Fruit fly (Drosophila melanogaster) Kc167 (cell line): ENCODE measurements around the gene rha.

Experiments
- Myc ChIP-seq: fragments of >200 bp; optimal IDR thresholded peaks from 2 replicates; lab custom pipeline; 2017; ENCODE audit warnings: missing external identifiers
- Sin3A ChIP-seq: fragments of >200 bp; optimal IDR thresholded peaks from 2 replicates; lab custom pipeline; 2018; ENCODE audit warnings: missing external identifiers
- h ChIP-seq: fragments of >200 bp; optimal IDR thresholded peaks from 3 replicates; lab custom pipeline; 2018; ENCODE audit warnings: missing external identifiers
- insv ChIP-seq: fragments of >200 bp; optimal IDR thresholded peaks from 3 replicates; lab custom pipeline; 2018; ENCODE audit warnings: missing external identifiers
- psq ChIP-seq: fragments of >200 bp; optimal IDR thresholded peaks from 2 replicates; lab custom pipeline; 2017; ENCODE audit warnings: missing external identifiers
- ttk ChIP-seq: sonication (Bioruptor generic); optimal IDR thresholded peaks from 2 replicates; lab custom pipeline; 2017; ENCODE audit warnings: missing external identifiers

Gene rha

dm6 chr3R:25312583-25312982 lies 27.5 kb upstream of the rha start:
- TF ChIP-seq Myc (lab: Kevin White, UChicago), result no peak
- no peak for TF ChIP-seq insv (lab: Kevin White, UChicago)
- no peak for TF ChIP-seq Sin3A (lab: Kevin White, UChicago)
- TF ChIP-seq psq (lab: Kevin White, UChicago), result no peak
- no peak for TF ChIP-seq ttk
- TF ChIP-seq h (lab: Kevin White, UChicago), result no peak

DNA sequence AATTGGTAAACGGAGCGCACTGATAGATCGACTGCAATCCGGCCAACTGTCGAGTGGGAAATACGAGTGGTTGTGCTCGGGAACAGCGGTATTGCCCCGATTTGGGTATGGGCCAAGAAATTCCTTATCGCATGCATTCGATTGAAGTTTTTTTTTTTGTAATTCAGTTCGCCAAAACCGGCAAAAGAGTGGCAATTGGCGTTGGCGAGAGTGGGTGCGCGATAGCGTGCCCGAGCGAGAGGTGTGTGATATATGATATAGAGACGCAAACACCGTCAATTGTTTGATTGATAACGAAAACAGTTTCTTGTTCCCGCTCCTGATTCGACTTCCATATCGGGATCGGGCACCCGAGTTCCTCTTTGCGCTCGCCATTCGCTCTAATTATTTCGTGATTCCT lies 26.3 kb upstream of the rha start, which contains the start of gene CG31087:
Gene CG31087, minus strand, starts transcription at position 63 of the 400 bp plus-strand sequence.
- no peak for TF ChIP-seq insv (lab: Kevin White, UChicago)
- no peak for TF ChIP-seq psq (lab: Kevin White, UChicago)
- no peak for TF ChIP-seq ttk

DNA sequence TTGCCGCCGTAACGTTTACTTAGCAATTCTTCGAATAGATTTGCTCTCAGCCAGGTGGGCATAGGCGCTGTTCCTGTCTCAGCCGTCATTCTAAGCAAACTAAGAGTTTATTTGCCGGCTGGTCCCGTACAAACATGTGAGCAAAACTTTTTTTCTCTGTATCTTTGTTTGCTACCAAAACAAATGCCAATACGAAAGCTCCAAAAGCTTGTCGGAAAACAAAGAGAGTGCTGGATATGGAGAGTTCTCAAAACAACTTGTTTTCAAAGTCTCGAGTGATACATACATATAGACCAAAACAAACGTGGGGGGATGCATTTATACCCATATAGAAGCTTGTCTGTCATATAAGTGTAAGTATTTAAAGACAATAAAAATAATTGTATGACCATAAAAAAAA lies 24.0 kb upstream of the rha start, which contains the start of gene CG10559:
Gene CG10559, minus strand, starts transcription at position 101 of the 400 bp plus-strand sequence.
- TF ChIP-seq insv (lab: Kevin White, UChicago) (no peak), ttk (no peak), psq (lab: Kevin White, UChicago) (no peak), Sin3A (lab: Kevin White, UChicago) (no peak), h (lab: Kevin White, UChicago) (no peak), Myc (lab: Kevin White, UChicago) (no peak)

dm6 chr3R:25318011-25318410 lies 22.0 kb upstream of the rha start, which contains the start of gene CG10553:
TSS of gene CG10553 (minus strand) at chr3R:25318111.
- TF ChIP-seq insv (lab: Kevin White, UChicago) (no peak), Myc (lab: Kevin White, UChicago) (no peak), Sin3A (lab: Kevin White, UChicago) (no peak)

- TF ChIP-seq h (lab: Kevin White, UChicago), result no peak
- TF ChIP-seq psq (lab: Kevin White, UChicago), result no peak
- no peak for TF ChIP-seq ttk
- TF ChIP-seq insv (lab: Kevin White, UChicago), result no peak
- TF ChIP-seq Myc (lab: Kevin White, UChicago), result no peak
- no peak for TF ChIP-seq Sin3A (lab: Kevin White, UChicago)
These were observed 19.9 kb upstream of the rha start, which contains the start of gene CG10560 for dm6 chr3R:25320051-25320705. TSS of gene CG10560 (minus strand) at chr3R:25320101.

dm6 chr3R:25320898-25321297 lies 19.2 kb upstream of the rha start:
- no peak for TF ChIP-seq ttk

DNA sequence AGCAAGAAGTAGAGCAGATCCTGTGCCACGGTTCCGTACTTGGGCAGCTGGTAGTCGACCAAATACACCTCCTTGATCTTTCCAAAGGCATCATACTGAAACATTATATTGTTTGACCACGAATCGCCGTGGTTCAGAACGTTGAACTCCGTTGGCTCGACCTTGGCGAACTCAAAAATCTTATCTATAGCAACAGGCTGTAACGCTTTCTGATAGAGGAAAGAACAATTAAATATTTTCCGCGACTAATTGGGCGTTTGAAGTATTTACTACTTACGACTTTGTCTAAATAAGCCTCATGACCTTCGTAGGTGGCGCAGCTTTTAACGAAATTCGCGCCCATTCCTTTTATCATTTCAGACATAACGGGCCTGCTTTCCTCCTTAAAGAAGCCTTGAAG lies 18.4 kb upstream of the rha start:
- no peak for TF ChIP-seq psq (lab: Kevin White, UChicago)
- TF ChIP-seq h (lab: Kevin White, UChicago), result no peak
- no peak for TF ChIP-seq ttk
- no peak for TF ChIP-seq insv (lab: Kevin White, UChicago)
- no peak for TF ChIP-seq Myc (lab: Kevin White, UChicago)
- no peak for TF ChIP-seq Sin3A (lab: Kevin White, UChicago)

- TF ChIP-seq psq (lab: Kevin White, UChicago) (no peak), insv (lab: Kevin White, UChicago) (no peak), Sin3A (lab: Kevin White, UChicago) (no peak), h (lab: Kevin White, UChicago) (no peak), ttk (no peak), Myc (lab: Kevin White, UChicago) (no peak)
These were observed 17.4 kb upstream of the rha start, which contains the start of gene CG10562 for dm6 chr3R:25322657-25323056. TSS of gene CG10562 (minus strand) at chr3R:25322757.

- no peak for TF ChIP-seq Myc (lab: Kevin White, UChicago)
- no peak for TF ChIP-seq Sin3A (lab: Kevin White, UChicago)
These were observed 11.0 kb upstream of the rha start, which contains the start of gene CHKov1 for dm6 chr3R:25329079-25329478. TSS of gene CHKov1 (minus strand) at chr3R:25329316.

DNA sequence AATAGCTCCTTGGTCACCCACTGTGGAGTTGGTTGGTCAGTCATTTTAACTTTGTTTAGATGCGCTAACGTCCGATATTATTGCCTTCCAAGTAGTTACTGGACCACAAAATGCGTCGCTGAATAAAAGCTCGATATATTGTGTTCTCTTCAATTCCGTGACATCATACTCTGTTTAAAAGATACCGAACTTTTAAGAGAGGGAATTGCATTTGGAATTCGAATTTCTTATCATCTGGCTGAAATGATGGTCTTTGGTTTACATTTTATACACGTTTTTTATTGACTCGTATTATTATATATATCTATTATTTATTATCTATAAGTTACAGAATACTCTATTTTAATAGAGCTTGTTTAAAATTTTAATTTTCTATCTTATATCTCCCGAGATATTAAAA lies 8.9 kb upstream of the rha start, which contains the start of gene CHKov2:
Gene CHKov2, minus strand, starts transcription at position 101 of the 400 bp plus-strand sequence.
- TF ChIP-seq insv (lab: Kevin White, UChicago) (no peak), h (lab: Kevin White, UChicago) (no peak), Sin3A (lab: Kevin White, UChicago) (no peak)

- TF ChIP-seq h (lab: Kevin White, UChicago), result no peak
- TF ChIP-seq Myc (lab: Kevin White, UChicago), result no peak
- TF ChIP-seq ttk, result no peak
- no peak for TF ChIP-seq psq (lab: Kevin White, UChicago)
- no peak for TF ChIP-seq Sin3A (lab: Kevin White, UChicago)
- no peak for TF ChIP-seq insv (lab: Kevin White, UChicago)
These were observed 5.0 kb upstream of the rha start, which contains the start of the genes CG10669 and CG11902 for dm6 chr3R:25335065-25335464. TSS of gene CG10669 (minus strand) at chr3R:25335243. TSS of gene CG11902 (plus strand) at chr3R:25335257.

dm6 chr3R:25346899-25347298 lies 6.8 kb downstream of the rha start, which contains the start of gene tobi:
TSS of gene tobi (minus strand) at chr3R:25346921.
- TF ChIP-seq insv (lab: Kevin White, UChicago), result no peak

dm6 chr3R:25357985-25358384 lies 17.9 kb downstream of the rha start, which contains the start of gene ND-49L:
TSS of gene ND-49L (plus strand) at chr3R:25358285.
- TF ChIP-seq Myc (lab: Kevin White, UChicago) (no peak), psq (lab: Kevin White, UChicago) (no peak), Sin3A (lab: Kevin White, UChicago) (no peak), insv (lab: Kevin White, UChicago) (no peak), ttk (no peak), h (lab: Kevin White, UChicago) (no peak)
